Worm (Caenorhabditis elegans): Measurements from ENCODE around the gene K09F6.15.

DNA sequence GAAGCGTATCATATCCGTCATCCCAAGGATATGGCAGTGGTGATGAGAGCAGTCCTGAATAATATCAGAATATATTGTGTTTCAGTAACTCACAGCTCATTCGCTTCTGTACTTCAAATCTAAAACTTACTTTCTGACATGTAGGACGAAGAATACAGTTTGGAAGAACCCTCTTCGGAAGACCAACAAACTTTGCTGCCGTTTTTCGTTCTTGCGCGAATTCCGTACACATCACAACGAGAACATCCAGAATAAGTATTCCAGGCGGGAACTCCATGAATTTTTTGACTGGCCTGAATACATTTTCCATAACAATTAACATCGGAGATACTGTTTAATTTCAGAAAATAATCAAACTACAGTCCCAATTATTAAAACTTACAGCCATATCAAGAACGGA is at the start of gene K09F6.15:
- no peak for TF ChIP-seq aly-2 (tag; optimal IDR thresholded peaks at IDR 0.05)
- no peak for TF ChIP-seq nhr-237 (tag; optimal IDR thresholded peaks at IDR 0.05)
- no peak for TF ChIP-seq daf-12 (tag; optimal IDR thresholded peaks at IDR 0.05)
- TF ChIP-seq mdl-1 (tag; optimal IDR thresholded peaks at IDR 0.05): no peak
- TF ChIP-seq lir-3 (tag; optimal IDR thresholded peaks at IDR 0.05): no peak

Data from whole organism, L4 larva.